Fruit fly (Drosophila melanogaster) whole organism, adult: ENCODE data around the gene Muc91C.

ENCODE experiments used
- CG11617 ChIP-seq: fragments of 200-800 bp; sonication (Bioruptor generic); optimal IDR thresholded peaks from 2 replicates; lab custom pipeline; 2017; ENCODE audit warnings: mild to moderate bottlenecking, missing biosample characterization, missing genetic modification reagents, missing genetic modification characterization
- CG12768 ChIP-seq: fragments of 200-800 bp; sonication (Bioruptor generic); optimal IDR thresholded peaks from 2 replicates; lab custom pipeline; 2017; ENCODE audit warnings: missing biosample characterization, missing genetic modification characterization, mild to moderate bottlenecking, moderate library complexity, missing genetic modification reagents
- CG14711 ChIP-seq: fragments of 200-800 bp; sonication (Bioruptor generic); optimal IDR thresholded peaks from 2 replicates; lab custom pipeline; 2018; ENCODE audit warnings: missing biosample characterization, mild to moderate bottlenecking, missing genetic modification characterization, moderate library complexity
- CG1620 ChIP-seq: fragments of 200-800 bp; sonication (Bioruptor generic); optimal IDR thresholded peaks from 2 replicates; lab custom pipeline; 2016; ENCODE audit warnings: missing biosample characterization, missing genetic modification characterization
- CG33017 ChIP-seq: fragments of 200-800 bp; sonication (Bioruptor generic); optimal IDR thresholded peaks from 2 replicates; lab custom pipeline; 2018; ENCODE audit warnings: missing biosample characterization, mild to moderate bottlenecking, missing genetic modification characterization, moderate library complexity
- CG5204 ChIP-seq: fragments of 200-800 bp; sonication (Bioruptor generic); optimal IDR thresholded peaks from 2 replicates; lab custom pipeline; 2016; ENCODE audit warnings: missing biosample characterization, missing genetic modification characterization
- CG7045 ChIP-seq: fragments of 200-800 bp; sonication (Bioruptor generic); optimal IDR thresholded peaks from 2 replicates; lab custom pipeline; 2017; ENCODE audit warnings: missing biosample characterization, mild to moderate bottlenecking, missing genetic modification characterization
- Hr96 ChIP-seq: fragments of 200-800 bp; sonication (Bioruptor generic); optimal IDR thresholded peaks from 2 replicates; lab custom pipeline; 2016; ENCODE audit warnings: missing biosample characterization, missing genetic modification characterization
- Mnt ChIP-seq: fragments of 200-800 bp; sonication (Bioruptor generic); optimal IDR thresholded peaks from 2 replicates; lab custom pipeline; 2016; ENCODE audit warnings: missing biosample characterization, mild to moderate bottlenecking, missing genetic modification characterization
- bab1 ChIP-seq: fragments of 200-800 bp; sonication (Bioruptor generic); optimal IDR thresholded peaks from 3 replicates; lab custom pipeline; 2019; ENCODE audit warnings: missing biosample characterization, mild to moderate bottlenecking, missing genetic modification characterization, moderate library complexity
- cic ChIP-seq: fragments of 200-800 bp; sonication (Bioruptor generic); optimal IDR thresholded peaks from 2 replicates; lab custom pipeline; 2017; ENCODE audit warnings: missing biosample characterization, mild to moderate bottlenecking, missing genetic modification characterization, moderate library complexity
- cnc ChIP-seq, 2 experiments: fragments of >200 bp; optimal IDR thresholded peaks; 2 replicates each; lab custom pipeline; 2017
- kay ChIP-seq: fragments of 200-800 bp; sonication (Bioruptor generic); peaks from one replicate; lab custom pipeline; 2016; ENCODE audit warnings: missing biosample characterization, missing genetic modification characterization, borderline replicate concordance
- ovo ChIP-seq: fragments of 200-800 bp; sonication (Bioruptor generic); optimal IDR thresholded peaks from 2 replicates; lab custom pipeline; 2016; ENCODE audit warnings: missing biosample characterization, missing genetic modification characterization
- pad ChIP-seq: fragments of 200-800 bp; sonication (Bioruptor generic); optimal IDR thresholded peaks from 3 replicates; lab custom pipeline; 2017; ENCODE audit warnings: missing biosample characterization, missing genetic modification characterization, mild to moderate bottlenecking, moderate library complexity, missing genetic modification reagents
- tj ChIP-seq: fragments of 200-800 bp; sonication (Bioruptor generic); optimal IDR thresholded peaks from 3 replicates; lab custom pipeline; 2017; ENCODE audit warnings: missing biosample characterization, mild to moderate bottlenecking, missing genetic modification characterization, moderate library complexity
- toe ChIP-seq: fragments of 200-800 bp; sonication (Bioruptor generic); optimal IDR thresholded peaks from 2 replicates; lab custom pipeline; 2016; ENCODE audit warnings: missing biosample characterization, missing genetic modification characterization

Gene Muc91C

DNA sequence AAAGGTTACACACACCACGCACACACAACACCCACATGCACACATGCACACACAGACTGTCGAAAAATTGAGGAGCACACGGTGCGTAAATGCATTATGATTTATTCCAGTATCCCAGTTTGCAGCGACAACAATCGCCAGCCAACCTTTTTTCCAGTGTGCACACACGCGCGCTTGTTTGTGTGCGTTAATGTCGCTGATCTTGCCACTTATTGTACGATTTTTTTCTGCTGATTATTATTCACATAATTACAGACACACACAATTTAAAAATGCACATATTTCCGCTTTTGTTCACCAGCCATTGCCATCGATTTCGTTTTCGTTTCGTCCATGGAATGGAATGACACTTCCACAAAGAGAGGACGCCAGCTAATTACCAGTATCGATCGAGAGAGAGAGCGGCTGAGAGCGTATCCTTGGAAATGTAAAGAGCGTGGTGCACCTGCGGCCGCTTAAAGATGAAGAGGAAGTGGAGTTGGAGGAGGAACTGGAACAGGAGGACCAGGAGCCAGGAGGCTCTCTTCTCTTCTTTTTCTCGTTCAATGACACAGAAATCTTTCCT lies 34.1 kb downstream of the Muc91C start:
- TF ChIP-seq CG7045 (GFP tag; lab: Kevin White, UChicago) (no peak), ovo (GFP tag; lab: Kevin White, UChicago) (no peak), CG5204 (no peak), CG14711 (no peak), bab1 (GFP tag; lab: Kevin White, UChicago) (no peak)

dm6 chr3R:18643646-18644045 lies 48.9 kb downstream of the Muc91C start:
- TF ChIP-seq cic (GFP tag; lab: Kevin White, UChicago) = no peak
- TF ChIP-seq Mnt = no peak
- TF ChIP-seq CG7045 (GFP tag; lab: Kevin White, UChicago) = no peak
- TF ChIP-seq pad (GFP tag; lab: Kevin White, UChicago) = no peak
- no peak for TF ChIP-seq toe (GFP tag; lab: Kevin White, UChicago)
- no peak for TF ChIP-seq CG12768 (GFP tag; lab: Kevin White, UChicago)
- no peak for TF ChIP-seq CG1620
- TF ChIP-seq CG33017 (tag; lab: Kevin White, UChicago) = no peak
- TF ChIP-seq CG11617 (GFP tag; lab: Kevin White, UChicago) = no peak
- TF ChIP-seq bab1 (GFP tag; lab: Kevin White, UChicago) = no peak
- TF ChIP-seq kay (GFP tag; lab: Kevin White, UChicago) = no peak
- TF ChIP-seq cnc (optimal IDR thresholded peaks at IDR 0.05; lab: Kevin White, UChicago) = no peak
- TF ChIP-seq Hr96 = no peak
- no peak for TF ChIP-seq ovo (GFP tag; lab: Kevin White, UChicago)

DNA sequence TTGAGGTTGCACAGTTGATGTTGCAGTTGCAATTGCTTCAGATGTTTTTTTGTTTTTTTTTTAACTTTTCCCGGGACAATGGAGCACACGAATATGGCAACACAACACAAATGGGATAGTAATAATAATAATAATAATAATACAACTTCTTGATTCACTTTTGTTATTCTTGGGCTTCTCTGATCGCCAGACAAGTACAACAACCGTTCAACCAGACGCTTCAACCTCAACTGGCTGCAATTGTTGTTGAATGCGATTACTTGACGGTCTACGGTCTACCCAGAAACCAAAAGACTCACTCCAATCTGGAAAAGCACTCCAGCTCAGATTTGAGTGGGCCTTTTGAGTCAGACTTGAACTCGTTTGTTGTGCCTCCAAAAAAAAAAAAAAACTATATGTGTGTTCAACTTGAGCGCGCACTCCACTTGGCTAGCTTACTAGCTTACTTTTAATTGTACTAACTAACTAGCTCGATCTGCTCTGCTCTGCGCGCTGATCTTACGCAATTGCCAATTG lies 51.2 kb downstream of the Muc91C start, which contains the start of gene CG14301:
Gene CG14301 (minus strand): TSS at position 216 of the 516 bp plus-strand sequence.
- TF ChIP-seq tj (GFP tag; lab: Kevin White, UChicago) (no peak), CG33017 (tag; lab: Kevin White, UChicago) (no peak), cic (GFP tag; lab: Kevin White, UChicago) (no peak), ovo (GFP tag; lab: Kevin White, UChicago) (no peak)

DNA sequence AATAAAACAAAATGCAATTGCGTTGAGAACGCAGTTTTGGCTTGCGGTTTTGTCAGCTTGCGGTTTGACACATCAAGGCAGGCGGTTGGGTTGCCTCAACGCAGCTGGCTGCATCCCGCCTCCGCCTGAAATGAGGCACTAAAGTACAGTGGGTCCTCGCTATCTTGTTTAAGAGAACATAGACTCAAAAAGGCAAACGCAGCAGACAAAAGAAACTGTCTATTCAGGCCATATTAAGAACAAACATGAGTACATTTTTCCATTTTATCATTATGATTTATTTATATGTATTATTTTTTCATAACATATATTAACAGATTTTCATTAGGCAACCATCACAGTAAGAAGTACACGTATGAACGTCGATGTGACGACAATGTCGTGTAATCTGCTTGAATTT lies 52.9 kb downstream of the Muc91C start:
- no peak for TF ChIP-seq cic (GFP tag; lab: Kevin White, UChicago)
- TF ChIP-seq tj (GFP tag; lab: Kevin White, UChicago) = peak; percentile 24
